Worm (Caenorhabditis elegans): Measurements from ENCODE around the gene ZK643.5.

- TF ChIP-seq fos-1 (tag; optimal IDR thresholded peaks at IDR 0.05) (no peak), elt-3 (tag; optimal IDR thresholded peaks at IDR 0.05) (no peak), zag-1 (tag; optimal IDR thresholded peaks at IDR 0.05) (no peak), mdl-1 (tag; optimal IDR thresholded peaks at IDR 0.05) (no peak), unc-39 (tag; optimal IDR thresholded peaks at IDR 0.05) (no peak), ztf-11 (tag; optimal IDR thresholded peaks at IDR 0.05) (no peak), nhr-237 (tag; optimal IDR thresholded peaks at IDR 0.05) (no peak), nhr-23 (tag; optimal IDR thresholded peaks at IDR 0.05) (no peak), nhr-21 (tag; optimal IDR thresholded peaks at IDR 0.05) (no peak), nhr-12 (tag; optimal IDR thresholded peaks at IDR 0.05) (no peak), unc-62 (GFP tag; optimal IDR thresholded peaks at IDR 0.05) (no peak), sem-4 (tag; optimal IDR thresholded peaks at IDR 0.05) (no peak), blmp-1 (tag; optimal IDR thresholded peaks at IDR 0.05; ENCODE audit: insufficient read depth) (no peak)
Measured at ce11 chrIII:8985461-8985860, 29.5 kb upstream of the ZK643.5 start.

Data from whole organism, L2 larva.